Fruit fly (Drosophila melanogaster): ENCODE measurements around the gene CG7202.

Gene CG7202

dm6 chr3L:21496865-21497634 lies 4.5 kb upstream of the CG7202 start, which contains the start of gene Hr78 (continued):
- TF ChIP-seq sv (GFP tag; optimal IDR thresholded peaks at IDR 0.05) (no peak), dsf (GFP tag; optimal IDR thresholded peaks at IDR 0.05; ENCODE audit: borderline replicate concordance) (peak; percentile 6), foxo (GFP tag; optimal IDR thresholded peaks at IDR 0.05) (peak in 1 of 2 experiments; percentile 76), psq (GFP tag; optimal IDR thresholded peaks at IDR 0.05) (peak; percentile 77), Rel (GFP tag; optimal IDR thresholded peaks at IDR 0.05) (peak; percentile 5), Rel (tag; optimal IDR thresholded peaks at IDR 0.05) (peak; percentile 14), br (GFP tag; optimal IDR thresholded peaks at IDR 0.05) (peak; percentile 34), usp (GFP tag; optimal IDR thresholded peaks at IDR 0.05) (no peak), Abd-B (GFP tag; optimal IDR thresholded peaks at IDR 0.05) (no peak), Vsx2 (GFP tag; optimal IDR thresholded peaks at IDR 0.05; ENCODE audit: partially characterized antibody) (no peak), ey (GFP tag; optimal IDR thresholded peaks at IDR 0.05) (peak; percentile 47), Myc (optimal IDR thresholded peaks at IDR 0.05) (no peak)

dm6 chr3L:21496502-21496864 lies 3.9 kb upstream of the CG7202 start:
- TF ChIP-seq Myc (optimal IDR thresholded peaks at IDR 0.05) (no peak), Jra (GFP tag; optimal IDR thresholded peaks at IDR 0.05) (no peak), woc (GFP tag; optimal IDR thresholded peaks at IDR 0.05) (no peak), Hr78 (GFP tag; optimal IDR thresholded peaks at IDR 0.05) (no peak), jim (GFP tag; optimal IDR thresholded peaks at IDR 0.05) (no peak), tai (GFP tag; optimal IDR thresholded peaks at IDR 0.05) (no peak), sv (GFP tag; optimal IDR thresholded peaks at IDR 0.05) (no peak), usp (GFP tag; optimal IDR thresholded peaks at IDR 0.05) (no peak), foxo (GFP tag; optimal IDR thresholded peaks at IDR 0.05) (no peak), dmrt93B (GFP tag; optimal IDR thresholded peaks at IDR 0.05) (no peak), N (GFP tag; optimal IDR thresholded peaks at IDR 0.05) (no peak)

dm6 chr3L:21490486-21490885 lies 2.1 kb downstream of the CG7202 start, which contains the start of gene Neu2:
Neu2 (minus strand) TSS chr3L:21490586.
- TF ChIP-seq usp (GFP tag; optimal IDR thresholded peaks at IDR 0.05) (no peak), rgr (GFP tag; optimal IDR thresholded peaks at IDR 0.05) (no peak), fru (GFP tag; optimal IDR thresholded peaks at IDR 0.05) (no peak), dl (GFP tag; optimal IDR thresholded peaks at IDR 0.05; ENCODE audit: insufficient read depth in 1 of 2, partially characterized antibody in 2 of 2) (no peak), CG32264 (GFP tag; optimal IDR thresholded peaks at IDR 0.05) (no peak), h (GFP tag; optimal IDR thresholded peaks at IDR 0.05) (no peak), sv (GFP tag; optimal IDR thresholded peaks at IDR 0.05) (no peak), HLH106 (tag; optimal IDR thresholded peaks at IDR 0.05) (no peak), Sp1 (GFP tag; optimal IDR thresholded peaks at IDR 0.05) (no peak), jim (GFP tag; optimal IDR thresholded peaks at IDR 0.05) (no peak), Mio (GFP tag; optimal IDR thresholded peaks at IDR 0.05) (no peak), Rel (GFP tag; optimal IDR thresholded peaks at IDR 0.05) (no peak), Rel (tag; optimal IDR thresholded peaks at IDR 0.05) (no peak), N (GFP tag; optimal IDR thresholded peaks at IDR 0.05) (no peak), Hr83 (GFP tag; optimal IDR thresholded peaks at IDR 0.05; ENCODE audit: poor library complexity, severe bottlenecking) (no peak), Dif (GFP tag; optimal IDR thresholded peaks at IDR 0.05; ENCODE audit: partially characterized antibody) (no peak), brk (GFP tag; optimal IDR thresholded peaks at IDR 0.05) (no peak), dsf (GFP tag; optimal IDR thresholded peaks at IDR 0.05; ENCODE audit: borderline replicate concordance) (no peak)

- TF ChIP-seq Myc (optimal IDR thresholded peaks at IDR 0.05) = peak; percentile 98
- no peak for TF ChIP-seq Mio (GFP tag; optimal IDR thresholded peaks at IDR 0.05)
- TF ChIP-seq Dif (GFP tag; optimal IDR thresholded peaks at IDR 0.05; ENCODE audit: partially characterized antibody) = no peak
- TF ChIP-seq psq (GFP tag; optimal IDR thresholded peaks at IDR 0.05) = peak; percentile 2
These were observed 8.7 kb downstream of the CG7202 start for dm6 chr3L:21483837-21484236.

- no peak for TF ChIP-seq dl (GFP tag; optimal IDR thresholded peaks at IDR 0.05; ENCODE audit: insufficient read depth in 1 of 2, partially characterized antibody in 2 of 2)
- no peak for TF ChIP-seq Abd-B (GFP tag; optimal IDR thresholded peaks at IDR 0.05)
These were observed 10.5 kb downstream of the CG7202 start for dm6 chr3L:21482100-21482499.

All from whole organism, wandering third instar larva.